Worm (Caenorhabditis elegans) whole organism, L3 larva: ENCODE measurements around the gene snr-1.

Experiments used
- R02D3.7 ChIP-seq: fragments of 150-350 bp; optimal IDR thresholded peaks from 2 replicates; lab custom pipeline; 2014; ENCODE audit warnings: missing biosample characterization, missing genetic modification characterization
- elt-2 ChIP-seq: sonication (generic microtip); optimal IDR thresholded peaks from 2 replicates; lab custom pipeline; 2016; ENCODE audit warnings: missing genetic modification reagents, mild to moderate bottlenecking, missing genetic modification characterization, missing compliant biosample characterization
- elt-3 ChIP-seq, 3 experiments: fragments of 150-350 bp in 1 of 3; sonication (generic microtip) in 2 of 3; optimal IDR thresholded peaks; 2 replicates in 2 of 3; 4 replicates in 1 of 3; lab custom pipeline; 2014 to 2017; ENCODE audit warnings: missing biosample characterization in 3 of 3, missing genetic modification characterization in 3 of 3
- fkh-10 ChIP-seq: sonication (generic microtip); optimal IDR thresholded peaks from 2 replicates; lab custom pipeline; 2017; ENCODE audit warnings: missing biosample characterization, missing genetic modification reagents, missing genetic modification characterization
- lin-39 ChIP-seq: fragments of 150-350 bp; optimal IDR thresholded peaks from 2 replicates; lab custom pipeline; 2018; ENCODE audit warnings: missing biosample characterization, missing genetic modification reagents, missing genetic modification characterization
- nhr-12 ChIP-seq: fragments of 150-350 bp; optimal IDR thresholded peaks from 2 replicates; lab custom pipeline; 2014; ENCODE audit warnings: missing biosample characterization, missing genetic modification characterization
- nhr-237 ChIP-seq: fragments of 150-350 bp; optimal IDR thresholded peaks from 2 replicates; lab custom pipeline; 2014; ENCODE audit warnings: missing biosample characterization, missing genetic modification characterization
- nhr-77 ChIP-seq: fragments of 150-350 bp; optimal IDR thresholded peaks from 2 replicates; lab custom pipeline; 2014; ENCODE audit warnings: missing biosample characterization, missing genetic modification characterization
- pqm-1 ChIP-seq: fragments of 150-350 bp; optimal IDR thresholded peaks from 2 replicates; lab custom pipeline; 2017; ENCODE audit warnings: missing biosample characterization, missing genetic modification characterization, inconsistent platforms
- unc-62 ChIP-seq: fragments of 150-350 bp; sonication (generic microtip); optimal IDR thresholded peaks from 4 replicates; lab custom pipeline; 2014; ENCODE audit warnings: missing biosample characterization, missing genetic modification reagents, missing genetic modification characterization
- zag-1 ChIP-seq: fragments of 150-350 bp; optimal IDR thresholded peaks from 2 replicates; lab custom pipeline; 2014; ENCODE audit warnings: missing biosample characterization, missing genetic modification characterization
- ztf-11 ChIP-seq: fragments of 150-350 bp; optimal IDR thresholded peaks from 2 replicates; lab custom pipeline; 2014; ENCODE audit warnings: missing biosample characterization, missing genetic modification characterization

DNA sequence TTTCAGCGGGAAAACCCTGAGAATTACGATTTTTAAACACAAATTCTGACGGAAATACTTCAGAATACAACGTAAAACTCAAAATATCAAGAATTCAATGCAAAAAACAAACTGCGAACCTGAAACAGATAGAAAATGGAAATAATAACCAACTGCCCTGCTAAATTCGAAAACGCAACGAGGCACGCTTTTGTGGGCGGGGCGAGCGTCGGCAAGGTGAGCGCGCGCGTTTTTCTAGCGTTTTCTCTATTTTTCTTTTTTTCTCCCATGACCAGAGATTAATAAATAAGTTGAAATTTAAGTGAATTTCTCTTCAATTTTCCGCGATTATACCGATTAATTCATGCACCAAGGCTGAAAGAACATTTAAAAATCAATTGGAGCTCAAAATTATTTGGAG is 30.7 kb downstream of the snr-1 start, which contains the start of gene uaf-2:
- TF ChIP-seq unc-62 (GFP tag; lab: Kevin White, UChicago) (no peak), ztf-11 (no peak), R02D3.7 (tag; lab: Kevin White, UChicago) (no peak), nhr-77 (tag; lab: Kevin White, UChicago) (no peak), lin-39 (peak; percentile 32), nhr-237 (no peak), fkh-10 (GFP tag; lab: Kevin White, UChicago) (no peak), elt-2 (tag; lab: Kevin White, UChicago) (peak; percentile 1), elt-3 (tag; optimal IDR thresholded peaks at IDR 0.05; lab: Kevin White, UChicago) (no peak), nhr-12 (no peak), pqm-1 (tag; lab: Kevin White, UChicago) (no peak), zag-1 (tag; lab: Kevin White, UChicago) (no peak)
